Worm (Caenorhabditis elegans) whole organism, early embryonic: ENCODE measurements around the gene tat-4.

ENCODE experiments used
- B0310.2 ChIP-seq: sonication (generic microtip); optimal IDR thresholded peaks from 2 replicates; lab custom pipeline; 2016; ENCODE audit warnings: mild to moderate bottlenecking, missing genetic modification characterization, missing compliant biosample characterization
- F13C5.2 ChIP-seq: sonication (generic microtip); optimal IDR thresholded peaks from 2 replicates; lab custom pipeline; 2017; ENCODE audit warnings: mild to moderate bottlenecking, missing genetic modification characterization, inconsistent platforms, missing compliant biosample characterization
- aly-1 ChIP-seq: sonication (generic microtip); optimal IDR thresholded peaks from 2 replicates; lab custom pipeline; 2016; ENCODE audit warnings: missing genetic modification characterization, missing compliant biosample characterization
- ama-1 ChIP-seq: fragments of 150-350 bp; optimal IDR thresholded peaks from 2 replicates; lab custom pipeline; 2014
- ceh-13 ChIP-seq: fragments of 200-800 bp; sonication (Bioruptor generic); optimal IDR thresholded peaks from 2 replicates; lab custom pipeline; 2018; ENCODE audit warnings: mild to moderate bottlenecking, missing genetic modification characterization, missing compliant biosample characterization
- ceh-36 ChIP-seq: sonication (generic microtip); optimal IDR thresholded peaks from 2 replicates; lab custom pipeline; 2016; ENCODE audit warnings: missing genetic modification characterization, inconsistent platforms, missing compliant biosample characterization
- ets-7 ChIP-seq: sonication (generic microtip); optimal IDR thresholded peaks from 2 replicates; lab custom pipeline; 2016; ENCODE audit warnings: missing genotype, missing genetic modification characterization, missing compliant biosample characterization
- flt-1 ChIP-seq: fragments of 200-800 bp; sonication (Bioruptor generic); IDR thresholded peaks from 2 replicates; pipeline ENCODE4 v1.3.6; 2022; ENCODE audit warnings: missing genetic modification characterization, missing compliant biosample characterization
- hmbx-1 ChIP-seq: sonication (generic microtip); optimal IDR thresholded peaks from 2 replicates; lab custom pipeline; 2016; ENCODE audit warnings: mild to moderate bottlenecking, missing genetic modification characterization, missing compliant biosample characterization
- hmg-4 ChIP-seq: fragments of 200-800 bp; sonication (Bioruptor generic); optimal IDR thresholded peaks from 2 replicates; lab custom pipeline; 2018; ENCODE audit warnings: mild to moderate bottlenecking, missing genetic modification characterization, missing compliant biosample characterization
- hnd-1 ChIP-seq: sonication (generic microtip); optimal IDR thresholded peaks from 2 replicates; lab custom pipeline; 2016; ENCODE audit warnings: missing genetic modification characterization, missing compliant biosample characterization
- pes-1 ChIP-seq: fragments of 200-800 bp; sonication (Bioruptor generic); IDR thresholded peaks from 2 replicates; pipeline ENCODE4 v1.3.6; 2022; ENCODE audit warnings: missing genetic modification reagents, missing genetic modification characterization, missing compliant biosample characterization
- scrt-1 ChIP-seq: fragments of 200-800 bp; sonication (Bioruptor generic); IDR thresholded peaks from 2 replicates; pipeline ENCODE4 v1.3.6; 2022; ENCODE audit warnings: missing genetic modification characterization, missing compliant biosample characterization
- sea-1 ChIP-seq: fragments of 200-800 bp; sonication (Bioruptor generic); conservative IDR thresholded peaks from 2 replicates; pipeline ENCODE4 v1.3.6; 2022; ENCODE audit warnings: missing genetic modification characterization, missing compliant biosample characterization
- tbx-11 ChIP-seq: fragments of 200-800 bp; sonication (Bioruptor generic); IDR thresholded peaks from 2 replicates; pipeline ENCODE4 v1.3.6; 2022; ENCODE audit warnings: missing genetic modification characterization, missing compliant biosample characterization
- tbx-37 ChIP-seq: fragments of 200-800 bp; sonication (Bioruptor generic); conservative IDR thresholded peaks from 2 replicates; pipeline ENCODE4 v1.3.6; 2022; ENCODE audit warnings: missing genetic modification reagents, missing genetic modification characterization, missing compliant biosample characterization
- tra-4 ChIP-seq: sonication (generic microtip); optimal IDR thresholded peaks from 2 replicates; lab custom pipeline; 2017; ENCODE audit warnings: missing genetic modification characterization, missing compliant biosample characterization

tat-4 gene

DNA sequence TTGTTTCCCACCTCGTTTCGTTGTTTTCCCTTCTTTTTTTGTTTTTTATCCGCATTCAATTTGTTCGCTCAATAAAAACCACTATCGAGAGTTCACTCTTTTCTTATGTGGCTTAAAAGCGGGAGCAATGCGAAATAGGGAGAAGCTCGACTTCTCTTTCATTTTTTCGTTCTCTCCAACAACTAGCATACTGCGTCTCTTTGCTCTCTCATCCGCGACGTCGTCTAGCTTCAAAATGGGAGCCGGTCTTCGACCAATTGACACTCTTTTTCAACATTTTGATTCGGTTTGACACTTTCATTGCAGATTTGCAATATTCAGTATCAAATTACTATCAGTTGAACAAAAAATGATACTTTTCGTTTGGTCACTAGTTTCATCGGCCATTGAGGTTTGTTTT lies 29.8 kb upstream of the tat-4 start, which contains the start of gene bpl-1:
TSS of gene bpl-1 (plus strand) at position 301 of the 400 bp plus-strand sequence.
- TF ChIP-seq flt-1 (GFP tag; lab: Robert Waterston, UW), result no peak
- no peak for TF ChIP-seq B0310.2
- no peak for TF ChIP-seq hmbx-1 (tag; lab: Kevin White, UChicago)
- no peak for TF ChIP-seq tbx-37
- no peak for TF ChIP-seq ceh-13 (GFP tag; lab: Kevin White, UChicago)

- peak; percentile 73; the same call in 1 of the 2 replicates for TF ChIP-seq scrt-1 (GFP tag; lab: Robert Waterston, UW)
- peak; percentile 28 for TF ChIP-seq F13C5.2 (tag; lab: Kevin White, UChicago)
- peak; percentile 47 for TF ChIP-seq ceh-36 (tag; lab: Kevin White, UChicago)
- TF ChIP-seq ceh-13 (GFP tag; lab: Kevin White, UChicago), result no peak
- 0 out of 2 replicates have a peak, but pooled peaks have one; percentile 23 for TF ChIP-seq tbx-11 (GFP tag; lab: Robert Waterston, UW)
- peak; percentile 51; the same call in 1 of the 2 replicates for TF ChIP-seq tbx-37
- TF ChIP-seq aly-1 (tag; lab: Kevin White, UChicago), result no peak
- TF ChIP-seq flt-1 (GFP tag; lab: Robert Waterston, UW), result peak; percentile 23; the same call in 1 of the 2 replicates
Observed at ce11 chrII:6269805-6270414, 25.8 kb upstream of the tat-4 start, which contains the start of gene F13H8.2. TSS of gene F13H8.2 (plus strand) at chrII:6270364.

- TF ChIP-seq hmbx-1 (tag; lab: Kevin White, UChicago), result no peak
- TF ChIP-seq tbx-11 (GFP tag; lab: Robert Waterston, UW), result no peak
- no peak for TF ChIP-seq ceh-36 (tag; lab: Kevin White, UChicago)
- TF ChIP-seq ceh-13 (GFP tag; lab: Kevin White, UChicago), result no peak
- no peak for TF ChIP-seq sea-1 (GFP tag; lab: Robert Waterston, UW)
- TF ChIP-seq hnd-1 (tag; lab: Kevin White, UChicago), result no peak
- no peak for TF ChIP-seq aly-1 (tag; lab: Kevin White, UChicago)
- TF ChIP-seq ama-1 (lab: Kevin White, UChicago), result no peak
- no peak for TF ChIP-seq F13C5.2 (tag; lab: Kevin White, UChicago)
- TF ChIP-seq ets-7, result no peak
- no peak for TF ChIP-seq scrt-1 (GFP tag; lab: Robert Waterston, UW)
- TF ChIP-seq hmg-4 (GFP tag; lab: Kevin White, UChicago), result no peak
- no peak for TF ChIP-seq flt-1 (GFP tag; lab: Robert Waterston, UW)
- no peak for TF ChIP-seq pes-1
- no peak for TF ChIP-seq tra-4 (tag; lab: Kevin White, UChicago)
- no peak for TF ChIP-seq tbx-37
- TF ChIP-seq B0310.2, result no peak
Observed at ce11 chrII:6267983-6268382, 23.9 kb upstream of the tat-4 start, which contains the start of gene F13H8.8. TSS of gene F13H8.8 (minus strand) at chrII:6268083.

- TF ChIP-seq pes-1 (no peak), hmg-4 (GFP tag; lab: Kevin White, UChicago) (no peak), B0310.2 (no peak), flt-1 (GFP tag; lab: Robert Waterston, UW) (no peak), ets-7 (no peak), ceh-36 (tag; lab: Kevin White, UChicago) (no peak), aly-1 (tag; lab: Kevin White, UChicago) (no peak), sea-1 (GFP tag; lab: Robert Waterston, UW) (no peak), ceh-13 (GFP tag; lab: Kevin White, UChicago) (no peak), ama-1 (lab: Kevin White, UChicago) (no peak), hnd-1 (tag; lab: Kevin White, UChicago) (no peak), tra-4 (tag; lab: Kevin White, UChicago) (no peak), scrt-1 (GFP tag; lab: Robert Waterston, UW) (no peak)
Observed at ce11 chrII:6263685-6264084, 19.6 kb upstream of the tat-4 start, which contains the start of gene F13H8.3. TSS of gene F13H8.3 (plus strand) at chrII:6263985.

DNA sequence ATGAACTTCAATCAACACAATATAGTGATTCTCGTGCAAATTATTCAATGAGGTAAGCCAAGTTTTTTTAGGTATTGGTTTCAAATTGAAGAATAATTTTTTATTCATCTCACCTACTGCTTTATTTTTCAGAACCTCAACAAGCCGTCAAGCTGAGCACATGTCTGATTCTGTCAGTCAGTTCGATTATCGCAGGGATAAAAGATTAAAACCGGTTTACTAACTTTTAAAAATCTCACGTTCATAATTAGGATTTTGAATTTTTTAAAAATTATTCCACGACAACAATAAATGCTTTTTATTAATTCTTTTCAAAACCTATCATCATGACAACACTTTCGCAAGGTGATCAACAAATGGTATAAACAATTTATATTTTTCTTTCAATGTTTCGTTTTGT lies 18.1 kb upstream of the tat-4 start, which contains the start of gene F13H8.12:
TSS of gene F13H8.12 (plus strand) at position 301 of the 400 bp plus-strand sequence.
- TF ChIP-seq aly-1 (tag; lab: Kevin White, UChicago) (no peak), hnd-1 (tag; lab: Kevin White, UChicago) (no peak), ceh-13 (GFP tag; lab: Kevin White, UChicago) (no peak), ama-1 (lab: Kevin White, UChicago) (no peak), flt-1 (GFP tag; lab: Robert Waterston, UW) (no peak), B0310.2 (no peak), pes-1 (no peak), hmg-4 (GFP tag; lab: Kevin White, UChicago) (no peak), tbx-37 (no peak)

ce11 chrII:6260684-6261083 lies 16.6 kb upstream of the tat-4 start, which contains the start of gene nmgp-1:
TSS of gene nmgp-1 (plus strand) at chrII:6260857.
- TF ChIP-seq ceh-36 (tag; lab: Kevin White, UChicago), result no peak

DNA sequence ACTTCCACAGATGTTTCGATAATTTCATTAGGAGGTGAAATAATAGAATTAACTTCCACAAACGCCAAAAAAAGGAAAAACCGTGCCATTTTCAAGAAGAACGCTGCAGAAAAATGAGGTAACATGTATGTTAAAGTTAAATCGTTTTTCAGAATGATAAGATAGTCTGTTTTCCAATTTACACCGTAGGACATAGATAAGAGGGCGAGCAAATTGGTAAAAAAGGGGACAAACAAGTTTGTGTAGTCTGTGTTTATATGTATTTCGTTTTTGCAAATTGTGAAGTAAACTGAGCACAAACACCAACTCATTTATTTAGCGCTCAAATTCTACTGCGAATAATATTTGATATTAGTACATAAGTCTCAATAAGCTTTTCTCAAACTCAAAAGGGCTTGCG lies 15.8 kb upstream of the tat-4 start, which contains the start of gene F13H8.11:
TSS of gene F13H8.11 (minus strand) at position 155 of the 400 bp plus-strand sequence.
- no peak for TF ChIP-seq tbx-11 (GFP tag; lab: Robert Waterston, UW)
- no peak for TF ChIP-seq tbx-37
- TF ChIP-seq sea-1 (GFP tag; lab: Robert Waterston, UW), result no peak
- no peak for TF ChIP-seq hmg-4 (GFP tag; lab: Kevin White, UChicago)
- no peak for TF ChIP-seq ceh-36 (tag; lab: Kevin White, UChicago)
- TF ChIP-seq pes-1, result no peak
- no peak for TF ChIP-seq hnd-1 (tag; lab: Kevin White, UChicago)
